Worm (Caenorhabditis elegans): ENCODE results near the gene irld-3.

DNA sequence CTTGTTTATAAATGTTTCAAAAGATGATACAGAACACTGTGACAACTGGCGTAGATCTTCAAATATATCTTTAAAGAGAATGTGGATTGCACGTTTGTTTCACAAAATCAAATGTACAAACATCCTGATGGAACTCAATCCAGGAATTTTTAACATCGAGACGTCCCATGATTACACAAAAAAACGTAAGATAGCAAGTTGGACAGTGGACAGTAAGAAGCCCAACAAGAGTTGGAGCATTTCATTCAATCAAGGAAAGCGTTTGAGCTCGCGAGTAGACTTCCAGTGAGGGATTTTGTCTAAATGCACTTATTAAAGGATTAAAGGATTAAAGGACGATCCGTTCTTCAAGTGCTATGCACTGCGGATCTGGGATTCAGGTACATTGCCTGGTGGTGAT lies 20.9 kb upstream of the irld-3 start, which contains the start of gene C36C5.12:
- TF ChIP-seq arid-1 (GFP tag; conservative IDR thresholded peaks at IDR 0.05) (no peak), ama-1 (optimal IDR thresholded peaks at IDR 0.05) (no peak), snpc-4 (tag; optimal IDR thresholded peaks at IDR 0.05) (no peak), ceh-20 (GFP tag; IDR thresholded peaks at IDR 0.05) (no peak), nhr-77 (tag; optimal IDR thresholded peaks at IDR 0.05) (no peak), F37D6.2 (tag; optimal IDR thresholded peaks at IDR 0.05) (no peak), F10B5.3 (tag; optimal IDR thresholded peaks at IDR 0.05) (no peak), ceh-28 (tag; optimal IDR thresholded peaks at IDR 0.05) (no peak), egl-27 (tag; optimal IDR thresholded peaks at IDR 0.05) (no peak), Y75B8A.6 (GFP tag; IDR thresholded peaks at IDR 0.05) (no peak), ceh-44 (GFP tag; IDR thresholded peaks at IDR 0.05) (no peak), ZK337.2 (GFP tag; IDR thresholded peaks at IDR 0.05) (no peak), nhr-25 (tag; optimal IDR thresholded peaks at IDR 0.05; ENCODE audit: borderline replicate concordance, insufficient read depth) (no peak), ztf-7 (tag; optimal IDR thresholded peaks at IDR 0.05) (no peak)
